Worm (Caenorhabditis elegans) whole organism, late embryonic: ENCODE measurements around the gene col-33.

Experiments
- C08G9.2 ChIP-seq: sonication (generic microtip); optimal IDR thresholded peaks from 2 replicates; lab custom pipeline; 2016; ENCODE audit warnings: mild to moderate bottlenecking, missing genetic modification characterization, moderate library complexity, missing compliant biosample characterization
- C38D4.7 ChIP-seq: fragments of 200-800 bp; sonication (Bioruptor generic); optimal IDR thresholded peaks from 2 replicates; lab custom pipeline; 2018; ENCODE audit warnings: mild to moderate bottlenecking, missing genetic modification characterization, moderate library complexity, missing compliant biosample characterization
- F13H6.1 ChIP-seq: sonication (generic microtip); optimal IDR thresholded peaks from 2 replicates; lab custom pipeline; 2016; ENCODE audit warnings: missing genetic modification characterization, missing compliant biosample characterization
- K02D7.2 ChIP-seq: sonication (generic microtip); optimal IDR thresholded peaks from 2 replicates; lab custom pipeline; 2017; ENCODE audit warnings: mild to moderate bottlenecking, missing genetic modification characterization, missing compliant biosample characterization
- K09A11.1 ChIP-seq: sonication (generic microtip); optimal IDR thresholded peaks from 2 replicates; lab custom pipeline; 2017; ENCODE audit warnings: antibody characterized with exemption, mild to moderate bottlenecking, missing genetic modification characterization, missing compliant biosample characterization; ENCODE audit not compliant: insufficient read depth
- ahr-1 ChIP-seq: sonication (generic microtip); optimal IDR thresholded peaks from 2 replicates; lab custom pipeline; 2016; ENCODE audit warnings: missing genetic modification characterization, missing compliant biosample characterization
- ama-1 ChIP-seq: fragments of 150-350 bp; optimal IDR thresholded peaks from 2 replicates; lab custom pipeline; 2014
- ceh-19 ChIP-seq: fragments of 200-800 bp; sonication (Bioruptor generic); optimal IDR thresholded peaks from 2 replicates; lab custom pipeline; 2018; ENCODE audit warnings: mild to moderate bottlenecking, missing genetic modification characterization, missing compliant biosample characterization
- ceh-22 ChIP-seq: sonication (generic microtip); optimal IDR thresholded peaks from 2 replicates; lab custom pipeline; 2017; ENCODE audit warnings: missing biosample characterization, missing genetic modification characterization
- ceh-24 ChIP-seq: sonication (generic microtip); optimal IDR thresholded peaks from 2 replicates; lab custom pipeline; 2016; ENCODE audit warnings: mild to moderate bottlenecking, missing genetic modification characterization, missing compliant biosample characterization
- ceh-34 ChIP-seq: sonication (generic microtip); optimal IDR thresholded peaks from 2 replicates; lab custom pipeline; 2016; ENCODE audit warnings: mild to moderate bottlenecking, missing genetic modification characterization, missing compliant biosample characterization
- ceh-45 ChIP-seq: fragments of 200-800 bp; sonication (Bioruptor generic); IDR thresholded peaks from 2 replicates; pipeline ENCODE4 v1.3.6; 2022; ENCODE audit warnings: missing genetic modification reagents, missing genetic modification characterization, missing compliant biosample characterization
- ceh-48 ChIP-seq: sonication (generic microtip); optimal IDR thresholded peaks from 2 replicates; lab custom pipeline; 2016; ENCODE audit warnings: missing genetic modification characterization, inconsistent platforms, missing compliant biosample characterization
- ceh-6 ChIP-seq: fragments of 200-800 bp; sonication (Bioruptor generic); optimal IDR thresholded peaks from 2 replicates; lab custom pipeline; 2018; ENCODE audit warnings: mild to moderate bottlenecking, missing genetic modification characterization, missing compliant biosample characterization
- ceh-9 ChIP-seq: sonication (generic microtip); optimal IDR thresholded peaks from 2 replicates; lab custom pipeline; 2016; ENCODE audit warnings: mild to moderate bottlenecking, missing genetic modification characterization, inconsistent platforms, missing compliant biosample characterization
- che-1 ChIP-seq: sonication (generic microtip); optimal IDR thresholded peaks from 2 replicates; lab custom pipeline; 2016; ENCODE audit warnings: mild to moderate bottlenecking, missing genetic modification characterization, missing compliant biosample characterization
- dmd-4 ChIP-seq: sonication (generic microtip); optimal IDR thresholded peaks from 2 replicates; lab custom pipeline; 2016; ENCODE audit warnings: borderline replicate concordance, missing genetic modification characterization, missing compliant biosample characterization
- dve-1 ChIP-seq: sonication (generic microtip); optimal IDR thresholded peaks from 2 replicates; lab custom pipeline; 2017; ENCODE audit warnings: antibody characterized with exemption, mild to moderate bottlenecking, missing genetic modification characterization, missing compliant biosample characterization
- elt-2 ChIP-seq: sonication (generic microtip); optimal IDR thresholded peaks from 2 replicates; lab custom pipeline; 2016; ENCODE audit warnings: missing genetic modification reagents, missing genetic modification characterization, missing compliant biosample characterization
- elt-4 ChIP-seq: sonication (generic microtip); optimal IDR thresholded peaks from 2 replicates; lab custom pipeline; 2016; ENCODE audit warnings: missing genetic modification characterization, missing compliant biosample characterization
- ets-4 ChIP-seq: sonication (generic microtip); optimal IDR thresholded peaks from 2 replicates; lab custom pipeline; 2016; ENCODE audit warnings: missing genetic modification characterization, missing compliant biosample characterization
- fax-1 ChIP-seq: sonication (generic microtip); optimal IDR thresholded peaks from 2 replicates; lab custom pipeline; 2016; ENCODE audit warnings: missing genotype, missing genetic modification characterization, missing compliant biosample characterization
- gmeb-2 ChIP-seq: sonication (generic microtip); optimal IDR thresholded peaks from 2 replicates; lab custom pipeline; 2016; ENCODE audit warnings: missing genetic modification characterization, inconsistent platforms, missing compliant biosample characterization
- hlh-6 ChIP-seq: sonication (generic microtip); optimal IDR thresholded peaks from 2 replicates; lab custom pipeline; 2016; ENCODE audit warnings: missing genotype, missing genetic modification characterization, missing compliant biosample characterization
- lim-6 ChIP-seq: sonication (generic microtip); optimal IDR thresholded peaks from 2 replicates; lab custom pipeline; 2016; ENCODE audit warnings: missing genetic modification characterization, missing compliant biosample characterization
- lin-11 ChIP-seq: fragments of 200-800 bp; sonication (Bioruptor generic); optimal IDR thresholded peaks from 2 replicates; lab custom pipeline; 2018; ENCODE audit warnings: mild to moderate bottlenecking, missing genetic modification characterization, missing compliant biosample characterization
- mec-3 ChIP-seq: sonication (generic microtip); optimal IDR thresholded peaks from 2 replicates; lab custom pipeline; 2016; ENCODE audit warnings: borderline replicate concordance, missing genetic modification characterization, missing compliant biosample characterization
- nfya-1 ChIP-seq: sonication (generic microtip); optimal IDR thresholded peaks from 2 replicates; lab custom pipeline; 2017; ENCODE audit warnings: missing genetic modification characterization, mild to moderate bottlenecking, missing compliant biosample characterization, antibody characterized with exemption, moderate library complexity
- pag-3 ChIP-seq: sonication (generic microtip); optimal IDR thresholded peaks from 2 replicates; lab custom pipeline; 2016; ENCODE audit warnings: missing compliant biosample characterization, missing genetic modification characterization, borderline replicate concordance
- pax-1 ChIP-seq: fragments of 150-350 bp; optimal IDR thresholded peaks from 2 replicates; lab custom pipeline; 2014; ENCODE audit warnings: missing biosample characterization, missing genetic modification characterization
- pha-2 ChIP-seq: sonication (generic microtip); optimal IDR thresholded peaks from 2 replicates; lab custom pipeline; 2017; ENCODE audit warnings: mild to moderate bottlenecking, missing genetic modification characterization, missing compliant biosample characterization
- pqm-1 ChIP-seq: sonication (generic microtip); optimal IDR thresholded peaks from 2 replicates; lab custom pipeline; 2016; ENCODE audit warnings: missing genetic modification characterization, missing compliant biosample characterization
- pros-1 ChIP-seq: fragments of 150-350 bp; optimal IDR thresholded peaks from 2 replicates; lab custom pipeline; 2014; ENCODE audit warnings: missing biosample characterization, missing genetic modification reagents, missing genetic modification characterization
- rnt-1 ChIP-seq: sonication (generic microtip); optimal IDR thresholded peaks from 2 replicates; lab custom pipeline; 2016; ENCODE audit warnings: missing genetic modification characterization, missing compliant biosample characterization
- sdc-2 ChIP-seq: sonication (generic microtip); optimal IDR thresholded peaks from 2 replicates; lab custom pipeline; 2016; ENCODE audit warnings: missing genotype, missing genetic modification characterization, missing compliant biosample characterization
- sox-4 ChIP-seq: sonication (generic microtip); optimal IDR thresholded peaks from 2 replicates; lab custom pipeline; 2017; ENCODE audit warnings: mild to moderate bottlenecking, missing genetic modification characterization, inconsistent platforms, missing compliant biosample characterization
- syd-9 ChIP-seq: sonication (generic microtip); optimal IDR thresholded peaks from 2 replicates; lab custom pipeline; 2016; ENCODE audit warnings: mild to moderate bottlenecking, missing genetic modification characterization, moderate library complexity, missing compliant biosample characterization
- tbx-7 ChIP-seq: sonication (generic microtip); optimal IDR thresholded peaks from 2 replicates; lab custom pipeline; 2016; ENCODE audit warnings: missing genotype, missing genetic modification characterization, missing compliant biosample characterization
- ttx-3 ChIP-seq: sonication (generic microtip); optimal IDR thresholded peaks from 2 replicates; lab custom pipeline; 2016; ENCODE audit warnings: missing genetic modification reagents, missing genetic modification characterization, missing compliant biosample characterization
- unc-3 ChIP-seq, 2 experiments: fragments of 200-800 bp in 1 of 2; sonication (Bioruptor generic) in 1 of 2; sonication (generic microtip) in 1 of 2; conservative IDR thresholded peaks in 1 of 2; optimal IDR thresholded peaks in 1 of 2; 2 replicates each; pipeline versions ENCODE4 v1.3.6 to Lab custom; 2016 to 2022; ENCODE audit warnings: missing compliant biosample characterization in 2 of 2, missing genetic modification characterization in 2 of 2, missing genetic modification reagents in 1 of 2
- unc-42 ChIP-seq: sonication (generic microtip); optimal IDR thresholded peaks from 2 replicates; lab custom pipeline; 2016; ENCODE audit warnings: missing genotype, missing genetic modification characterization, missing compliant biosample characterization
- unc-55 ChIP-seq: sonication (generic microtip); optimal IDR thresholded peaks from 2 replicates; lab custom pipeline; 2017; ENCODE audit warnings: missing biosample characterization, missing genetic modification reagents, missing genetic modification characterization
- ztf-16 ChIP-seq: sonication (generic microtip); optimal IDR thresholded peaks from 2 replicates; lab custom pipeline; 2017; ENCODE audit warnings: missing genetic modification characterization, missing compliant biosample characterization

col-33 gene

ce11 chrIV:4294552-4294951, 31.5 kb downstream of the col-33 start, which contains the start of gene F15E6.3:
TSS of gene F15E6.3 (plus strand) at chrIV:4294895.
- TF ChIP-seq sox-4 (tag; lab: Kevin White, UChicago), result no peak
- no peak for TF ChIP-seq K09A11.1
- TF ChIP-seq unc-42 (tag; lab: Kevin White, UChicago), result no peak
- no peak for TF ChIP-seq dve-1 (tag; lab: Kevin White, UChicago)
- no peak for TF ChIP-seq rnt-1 (tag; lab: Kevin White, UChicago)
- TF ChIP-seq fax-1 (tag; lab: Kevin White, UChicago), result no peak
- no peak for TF ChIP-seq ceh-45 (GFP tag; lab: Robert Waterston, UW)

DNA sequence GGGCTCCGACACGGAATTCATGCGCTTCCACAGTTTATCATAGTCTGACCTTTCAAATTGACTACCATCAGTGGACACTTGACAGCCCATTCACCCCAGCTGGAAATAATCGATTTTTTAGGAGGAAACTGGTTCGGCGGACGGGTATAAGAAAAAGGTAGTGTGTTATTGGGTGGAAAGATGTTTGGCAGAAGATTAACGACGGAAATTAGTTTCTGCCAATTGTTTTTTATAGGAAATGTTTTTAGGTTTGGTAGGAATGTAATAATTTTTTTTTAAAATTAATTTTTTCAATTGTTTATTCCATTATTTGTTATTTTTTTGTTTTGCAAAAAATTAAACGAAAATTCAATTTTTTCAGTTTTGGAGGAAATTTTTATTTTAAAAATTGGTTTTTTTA, 35.9 kb downstream of the col-33 start, which contains the start of gene F15E6.9:
F15E6.9 (minus strand) TSS at position 101 of the 400 bp plus-strand sequence.
- TF ChIP-seq ceh-19 (GFP tag; lab: Kevin White, UChicago) (no peak), unc-55 (GFP tag; lab: Kevin White, UChicago) (no peak), mec-3 (tag; lab: Kevin White, UChicago) (no peak), dmd-4 (tag; lab: Kevin White, UChicago) (no peak), F13H6.1 (tag; lab: Kevin White, UChicago) (no peak), lim-6 (tag; lab: Kevin White, UChicago) (no peak), che-1 (tag; lab: Kevin White, UChicago) (no peak), ama-1 (lab: Kevin White, UChicago) (no peak), pqm-1 (tag; lab: Kevin White, UChicago) (no peak), ceh-24 (no peak)

DNA sequence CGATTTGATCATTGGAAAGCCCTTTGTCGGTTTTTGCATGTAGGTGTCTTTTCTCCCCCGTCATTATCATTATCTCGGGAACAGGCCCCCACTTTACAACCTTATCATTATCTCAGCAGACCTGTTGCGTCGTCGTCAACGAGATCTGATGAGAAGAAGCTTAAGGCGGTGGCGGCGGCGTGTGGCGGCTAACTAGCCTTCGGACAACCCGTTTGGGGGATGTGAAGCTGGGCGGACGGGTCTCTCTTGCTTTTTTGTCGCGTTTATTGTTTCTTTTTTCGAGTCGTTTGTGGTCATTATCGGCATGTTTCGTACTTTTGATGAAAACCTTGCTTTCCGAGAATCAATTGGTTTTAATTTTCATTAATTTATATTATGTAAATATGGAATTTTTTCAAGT, 36.9 kb downstream of the col-33 start:
- TF ChIP-seq gmeb-2 (tag; lab: Kevin White, UChicago) (no peak), pag-3 (tag; lab: Kevin White, UChicago) (no peak), C38D4.7 (no peak), ceh-48 (no peak), unc-3 (GFP tag; conservative IDR thresholded peaks at IDR 0.05; lab: Robert Waterston, UW) (no peak), unc-3 (tag; optimal IDR thresholded peaks at IDR 0.05; lab: Kevin White, UChicago) (no peak), sdc-2 (tag; lab: Kevin White, UChicago) (no peak), hlh-6 (tag; lab: Kevin White, UChicago) (no peak), tbx-7 (tag; lab: Kevin White, UChicago) (no peak), ceh-19 (GFP tag; lab: Kevin White, UChicago) (no peak), ceh-22 (tag; lab: Kevin White, UChicago) (no peak), pha-2 (tag; lab: Kevin White, UChicago) (no peak), pros-1 (tag; lab: Kevin White, UChicago) (no peak), F13H6.1 (tag; lab: Kevin White, UChicago) (no peak), lin-11 (tag; lab: Kevin White, UChicago) (no peak), mec-3 (tag; lab: Kevin White, UChicago) (no peak), ceh-6 (no peak), C08G9.2 (tag; lab: Kevin White, UChicago) (no peak), ets-4 (tag; lab: Kevin White, UChicago) (no peak), sox-4 (tag; lab: Kevin White, UChicago) (no peak)

ce11 chrIV:4301202-4301601, 38.1 kb downstream of the col-33 start, which contains the start of gene lgc-22:
TSS of gene lgc-22 (plus strand) at chrIV:4301306.
- TF ChIP-seq pros-1 (tag; lab: Kevin White, UChicago), result no peak
- TF ChIP-seq K02D7.2, result no peak
- TF ChIP-seq ets-4 (tag; lab: Kevin White, UChicago), result no peak

ce11 chrIV:4306317-4306716, 43.2 kb downstream of the col-33 start:
- TF ChIP-seq pax-1 (tag; lab: Kevin White, UChicago) (no peak), ceh-34 (tag; lab: Kevin White, UChicago) (no peak), C08G9.2 (tag; lab: Kevin White, UChicago) (no peak), ztf-16 (tag; lab: Kevin White, UChicago) (no peak), nfya-1 (no peak), unc-3 (GFP tag; conservative IDR thresholded peaks at IDR 0.05; lab: Robert Waterston, UW) (no peak), unc-3 (tag; optimal IDR thresholded peaks at IDR 0.05; lab: Kevin White, UChicago) (no peak), rnt-1 (tag; lab: Kevin White, UChicago) (no peak), elt-4 (tag; lab: Kevin White, UChicago) (no peak), elt-2 (no peak), ttx-3 (tag; lab: Kevin White, UChicago) (no peak), ama-1 (lab: Kevin White, UChicago) (no peak), fax-1 (tag; lab: Kevin White, UChicago) (no peak), unc-55 (GFP tag; lab: Kevin White, UChicago) (no peak), dve-1 (tag; lab: Kevin White, UChicago) (no peak), unc-42 (tag; lab: Kevin White, UChicago) (no peak), ahr-1 (tag; lab: Kevin White, UChicago) (no peak), syd-9 (tag; lab: Kevin White, UChicago) (no peak), ceh-9 (tag; lab: Kevin White, UChicago) (no peak), gmeb-2 (tag; lab: Kevin White, UChicago) (no peak)
